Fruit fly (Drosophila melanogaster): ENCODE measurements around the gene Trpgamma.

The Trpgamma gene

dm6 chr2L:16679817-16680683 lies 3.5 kb upstream of the Trpgamma start, which contains the start of the genes grp and squ:
TSS of gene grp (plus strand) at chr2L:16680054.
TSS of gene squ (plus strand) at chr2L:16680054.
- TF ChIP-seq CG1620 (GFP tag; optimal IDR thresholded peaks at IDR 0.05) = no peak
- TF ChIP-seq toe (GFP tag; optimal IDR thresholded peaks at IDR 0.05) = no peak
- peak in 1 of 2 experiments; percentile 52 for TF ChIP-seq cnc (optimal IDR thresholded peaks at IDR 0.05)
- no peak for TF ChIP-seq CG5204 (GFP tag; optimal IDR thresholded peaks at IDR 0.05)
- no peak for TF ChIP-seq bab1 (GFP tag; optimal IDR thresholded peaks at IDR 0.05)
- peak; percentile 14 for TF ChIP-seq CG11617 (GFP tag; optimal IDR thresholded peaks at IDR 0.05)
- peak; percentile 80 for TF ChIP-seq ovo (GFP tag; optimal IDR thresholded peaks at IDR 0.05)
- TF ChIP-seq Hr96 (GFP tag; optimal IDR thresholded peaks at IDR 0.05) = no peak
- TF ChIP-seq kay (GFP tag; ENCODE audit: borderline replicate concordance) = no peak
- TF ChIP-seq CG12768 (GFP tag; optimal IDR thresholded peaks at IDR 0.05) = peak; percentile 15
- TF ChIP-seq Mnt (GFP tag; optimal IDR thresholded peaks at IDR 0.05) = peak; percentile 28
- no peak for TF ChIP-seq Crg-1 (GFP tag; optimal IDR thresholded peaks at IDR 0.05)
- TF ChIP-seq pad (GFP tag; optimal IDR thresholded peaks at IDR 0.05) = peak; percentile 28
- no peak for TF ChIP-seq CG14711 (tag; optimal IDR thresholded peaks at IDR 0.05)
- no peak for TF ChIP-seq CG7045 (GFP tag; optimal IDR thresholded peaks at IDR 0.05)
- TF ChIP-seq Clk (GFP tag; optimal IDR thresholded peaks at IDR 0.05) = no peak
- TF ChIP-seq cic (GFP tag; optimal IDR thresholded peaks at IDR 0.05) = no peak
- peak; percentile 37 for TF ChIP-seq CG7101 (tag; optimal IDR thresholded peaks at IDR 0.05)
- TF ChIP-seq tj (GFP tag; optimal IDR thresholded peaks at IDR 0.05) = peak; percentile 98
- TF ChIP-seq CG33017 (tag; optimal IDR thresholded peaks at IDR 0.05) = no peak

DNA sequence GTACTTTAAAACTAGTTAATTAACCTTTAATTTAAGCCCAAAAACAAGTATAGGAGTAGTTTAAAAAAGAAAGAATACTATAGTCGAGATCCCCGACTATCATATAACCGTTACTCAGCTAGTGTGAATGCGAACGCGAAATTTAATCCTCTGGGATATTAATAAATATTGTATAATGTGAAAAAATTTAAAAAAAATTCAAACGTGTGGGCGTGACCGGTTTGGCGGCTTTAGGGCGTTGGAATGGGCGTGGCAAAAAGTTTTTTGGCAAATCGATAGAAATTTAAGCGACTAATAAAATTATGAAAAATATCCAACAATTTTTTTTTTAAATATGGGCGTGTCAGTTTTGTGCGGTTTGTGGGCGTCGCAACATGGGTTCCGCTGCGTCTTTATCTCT lies 2.6 kb upstream of the Trpgamma start:
- TF ChIP-seq CG33017 (tag; optimal IDR thresholded peaks at IDR 0.05) (no peak), CG7045 (GFP tag; optimal IDR thresholded peaks at IDR 0.05) (no peak), Clk (GFP tag; optimal IDR thresholded peaks at IDR 0.05) (no peak), CG5204 (GFP tag; optimal IDR thresholded peaks at IDR 0.05) (no peak), Mnt (GFP tag; optimal IDR thresholded peaks at IDR 0.05) (no peak), toe (GFP tag; optimal IDR thresholded peaks at IDR 0.05) (no peak), CG1620 (GFP tag; optimal IDR thresholded peaks at IDR 0.05) (no peak), cnc (optimal IDR thresholded peaks at IDR 0.05) (no peak), bab1 (GFP tag; optimal IDR thresholded peaks at IDR 0.05) (no peak), Hr96 (GFP tag; optimal IDR thresholded peaks at IDR 0.05) (no peak), CG7101 (tag; optimal IDR thresholded peaks at IDR 0.05) (no peak)

dm6 chr2L:16672290-16672689 lies 4.2 kb downstream of the Trpgamma start:
- peak; percentile 50 for TF ChIP-seq CG5204 (GFP tag; optimal IDR thresholded peaks at IDR 0.05)
- TF ChIP-seq CG7101 (tag; optimal IDR thresholded peaks at IDR 0.05) = peak; percentile 25
- TF ChIP-seq Mnt (GFP tag; optimal IDR thresholded peaks at IDR 0.05) = no peak
- no peak for TF ChIP-seq ovo (GFP tag; optimal IDR thresholded peaks at IDR 0.05)
- TF ChIP-seq CG7045 (GFP tag; optimal IDR thresholded peaks at IDR 0.05) = peak; percentile 66
- peak; percentile 55 for TF ChIP-seq Hr96 (GFP tag; optimal IDR thresholded peaks at IDR 0.05)
- peak; percentile 59 for TF ChIP-seq CG12768 (GFP tag; optimal IDR thresholded peaks at IDR 0.05)
- TF ChIP-seq CG33017 (tag; optimal IDR thresholded peaks at IDR 0.05) = peak; percentile 51
- no peak for TF ChIP-seq pad (GFP tag; optimal IDR thresholded peaks at IDR 0.05)
- TF ChIP-seq Clk (GFP tag; optimal IDR thresholded peaks at IDR 0.05) = peak; percentile 13
- peak; percentile 57 for TF ChIP-seq toe (GFP tag; optimal IDR thresholded peaks at IDR 0.05)
- TF ChIP-seq CG14711 (tag; optimal IDR thresholded peaks at IDR 0.05) = peak; percentile 22

- no peak for TF ChIP-seq CG11617 (GFP tag; optimal IDR thresholded peaks at IDR 0.05)
These were observed 19.0 kb downstream of the Trpgamma start for dm6 chr2L:16657467-16657866.

DNA sequence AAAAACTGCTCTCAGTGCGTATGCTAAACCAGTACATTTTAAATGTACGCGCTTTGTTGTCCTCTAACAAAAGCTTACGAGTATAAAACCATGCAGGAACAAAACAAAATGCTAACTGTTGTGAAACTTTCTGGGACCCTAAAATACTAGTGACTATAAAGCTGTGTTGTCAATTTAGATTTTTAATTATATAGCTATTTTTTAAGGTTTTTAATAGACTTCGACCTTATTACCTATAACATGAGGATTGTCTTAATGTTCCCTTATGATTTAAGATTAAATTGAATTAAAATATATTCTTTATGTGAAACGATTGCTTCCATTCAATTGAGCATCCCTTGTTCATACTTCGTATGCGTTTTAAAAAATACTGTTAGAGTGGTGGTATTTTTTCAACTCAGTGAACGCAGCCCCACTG lies 19.8 kb downstream of the Trpgamma start:
- peak; percentile 22 for TF ChIP-seq CG1620 (GFP tag; optimal IDR thresholded peaks at IDR 0.05)
- TF ChIP-seq CG14711 (tag; optimal IDR thresholded peaks at IDR 0.05) = peak; percentile 67
- TF ChIP-seq cnc (optimal IDR thresholded peaks at IDR 0.05) = no peak
- no peak for TF ChIP-seq Clk (GFP tag; optimal IDR thresholded peaks at IDR 0.05)
- peak; percentile 33 for TF ChIP-seq pad (GFP tag; optimal IDR thresholded peaks at IDR 0.05)
- peak; percentile 46 for TF ChIP-seq CG5204 (GFP tag; optimal IDR thresholded peaks at IDR 0.05)
- no peak for TF ChIP-seq CG11617 (GFP tag; optimal IDR thresholded peaks at IDR 0.05)
- TF ChIP-seq kay (GFP tag; ENCODE audit: borderline replicate concordance) = no peak
- TF ChIP-seq Hr96 (GFP tag; optimal IDR thresholded peaks at IDR 0.05) = peak; percentile 28
- TF ChIP-seq CG7045 (GFP tag; optimal IDR thresholded peaks at IDR 0.05) = peak; percentile 2
- TF ChIP-seq toe (GFP tag; optimal IDR thresholded peaks at IDR 0.05) = peak; percentile 41
- peak; percentile 66 for TF ChIP-seq CG7101 (tag; optimal IDR thresholded peaks at IDR 0.05)
- peak; percentile 49 for TF ChIP-seq CG33017 (tag; optimal IDR thresholded peaks at IDR 0.05)
- TF ChIP-seq tj (GFP tag; optimal IDR thresholded peaks at IDR 0.05) = peak; percentile 32
- no peak for TF ChIP-seq Crg-1 (GFP tag; optimal IDR thresholded peaks at IDR 0.05)

DNA sequence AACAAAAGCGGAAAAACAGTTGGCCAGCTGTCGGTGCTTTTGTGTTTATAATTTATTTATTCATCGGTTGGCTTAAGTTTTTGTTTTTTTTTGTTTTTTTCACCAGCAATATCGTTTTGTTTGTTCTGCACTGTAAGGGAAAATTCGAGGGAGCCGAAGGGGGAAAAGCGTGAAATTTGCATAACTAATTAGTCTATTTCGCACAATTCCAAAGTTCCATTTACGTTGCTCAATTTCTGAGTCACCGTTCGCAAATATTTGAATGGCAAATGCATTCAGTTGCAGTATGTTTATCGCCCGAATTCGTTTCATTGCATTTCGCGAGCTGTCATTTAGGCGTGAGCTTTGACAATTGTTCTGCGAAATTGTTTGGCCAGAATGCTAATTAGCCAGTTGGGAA lies 23.0 kb downstream of the Trpgamma start:
- no peak for TF ChIP-seq cnc (optimal IDR thresholded peaks at IDR 0.05)
- TF ChIP-seq CG14711 (tag; optimal IDR thresholded peaks at IDR 0.05) = no peak
- TF ChIP-seq tj (GFP tag; optimal IDR thresholded peaks at IDR 0.05) = peak; percentile 81
- peak; percentile 59 for TF ChIP-seq toe (GFP tag; optimal IDR thresholded peaks at IDR 0.05)
- no peak for TF ChIP-seq cic (GFP tag; optimal IDR thresholded peaks at IDR 0.05)
- no peak for TF ChIP-seq pad (GFP tag; optimal IDR thresholded peaks at IDR 0.05)
- TF ChIP-seq Hr96 (GFP tag; optimal IDR thresholded peaks at IDR 0.05) = no peak
- TF ChIP-seq CG12768 (GFP tag; optimal IDR thresholded peaks at IDR 0.05) = peak; percentile 60
- no peak for TF ChIP-seq Mnt (GFP tag; optimal IDR thresholded peaks at IDR 0.05)
- peak; percentile 96 for TF ChIP-seq kay (GFP tag; ENCODE audit: borderline replicate concordance)
- TF ChIP-seq Clk (GFP tag; optimal IDR thresholded peaks at IDR 0.05) = no peak
